Worm (Caenorhabditis elegans) whole organism, early embryonic: ENCODE data around the gene F10A3.4.

Experiments used
- F13C5.2 ChIP-seq: sonication (generic microtip); optimal IDR thresholded peaks from 2 replicates; lab custom pipeline; 2017; ENCODE audit warnings: mild to moderate bottlenecking, missing genetic modification characterization, inconsistent platforms, missing compliant biosample characterization
- aly-1 ChIP-seq: sonication (generic microtip); optimal IDR thresholded peaks from 2 replicates; lab custom pipeline; 2016; ENCODE audit warnings: missing genetic modification characterization, missing compliant biosample characterization
- ama-1 ChIP-seq: fragments of 150-350 bp; optimal IDR thresholded peaks from 2 replicates; lab custom pipeline; 2014
- ceh-13 ChIP-seq: fragments of 200-800 bp; sonication (Bioruptor generic); optimal IDR thresholded peaks from 2 replicates; lab custom pipeline; 2018; ENCODE audit warnings: mild to moderate bottlenecking, missing genetic modification characterization, missing compliant biosample characterization
- hmbx-1 ChIP-seq: sonication (generic microtip); optimal IDR thresholded peaks from 2 replicates; lab custom pipeline; 2016; ENCODE audit warnings: mild to moderate bottlenecking, missing genetic modification characterization, missing compliant biosample characterization
- hmg-4 ChIP-seq: fragments of 200-800 bp; sonication (Bioruptor generic); optimal IDR thresholded peaks from 2 replicates; lab custom pipeline; 2018; ENCODE audit warnings: mild to moderate bottlenecking, missing genetic modification characterization, missing compliant biosample characterization
- hnd-1 ChIP-seq: sonication (generic microtip); optimal IDR thresholded peaks from 2 replicates; lab custom pipeline; 2016; ENCODE audit warnings: missing genetic modification characterization, missing compliant biosample characterization
- pes-1 ChIP-seq: fragments of 200-800 bp; sonication (Bioruptor generic); IDR thresholded peaks from 2 replicates; pipeline ENCODE4 v1.3.6; 2022; ENCODE audit warnings: missing genetic modification reagents, missing genetic modification characterization, missing compliant biosample characterization
- scrt-1 ChIP-seq: fragments of 200-800 bp; sonication (Bioruptor generic); IDR thresholded peaks from 2 replicates; pipeline ENCODE4 v1.3.6; 2022; ENCODE audit warnings: missing genetic modification characterization, missing compliant biosample characterization
- sea-1 ChIP-seq: fragments of 200-800 bp; sonication (Bioruptor generic); conservative IDR thresholded peaks from 2 replicates; pipeline ENCODE4 v1.3.6; 2022; ENCODE audit warnings: missing genetic modification characterization, missing compliant biosample characterization

DNA sequence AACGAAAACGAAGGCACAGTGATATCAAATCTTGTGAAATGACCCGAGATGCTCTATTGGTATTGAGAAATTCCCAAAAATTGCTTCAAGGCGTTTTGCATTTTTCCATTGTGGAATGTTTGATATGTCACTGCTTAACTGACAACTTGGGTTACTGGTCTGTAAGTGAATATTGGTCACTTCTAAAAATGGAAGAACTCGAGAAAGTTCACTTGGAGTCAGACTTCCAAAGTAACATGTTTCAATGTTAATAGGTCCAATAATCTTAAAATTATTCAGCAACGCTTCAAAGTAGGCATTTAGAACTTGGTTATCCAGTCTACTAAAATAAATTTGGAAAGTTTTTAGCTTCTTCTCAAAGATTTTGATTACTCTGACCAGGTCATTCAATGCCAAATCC lies 16.2 kb upstream of the F10A3.4 start, which contains the start of gene fbxa-144:
- TF ChIP-seq aly-1 (tag; lab: Kevin White, UChicago) (no peak), ama-1 (no peak), hmg-4 (no peak), hnd-1 (no peak), scrt-1 (GFP tag; lab: Robert Waterston, UW) (no peak), pes-1 (GFP tag; lab: Robert Waterston, UW) (no peak), F13C5.2 (tag; lab: Kevin White, UChicago) (no peak), ceh-13 (GFP tag; lab: Kevin White, UChicago) (no peak), sea-1 (GFP tag; lab: Robert Waterston, UW) (no peak), hmbx-1 (tag; lab: Kevin White, UChicago) (no peak)
